Fruit fly (Drosophila melanogaster): ENCODE results near the gene CG3386.

The CG3386 gene

DNA sequence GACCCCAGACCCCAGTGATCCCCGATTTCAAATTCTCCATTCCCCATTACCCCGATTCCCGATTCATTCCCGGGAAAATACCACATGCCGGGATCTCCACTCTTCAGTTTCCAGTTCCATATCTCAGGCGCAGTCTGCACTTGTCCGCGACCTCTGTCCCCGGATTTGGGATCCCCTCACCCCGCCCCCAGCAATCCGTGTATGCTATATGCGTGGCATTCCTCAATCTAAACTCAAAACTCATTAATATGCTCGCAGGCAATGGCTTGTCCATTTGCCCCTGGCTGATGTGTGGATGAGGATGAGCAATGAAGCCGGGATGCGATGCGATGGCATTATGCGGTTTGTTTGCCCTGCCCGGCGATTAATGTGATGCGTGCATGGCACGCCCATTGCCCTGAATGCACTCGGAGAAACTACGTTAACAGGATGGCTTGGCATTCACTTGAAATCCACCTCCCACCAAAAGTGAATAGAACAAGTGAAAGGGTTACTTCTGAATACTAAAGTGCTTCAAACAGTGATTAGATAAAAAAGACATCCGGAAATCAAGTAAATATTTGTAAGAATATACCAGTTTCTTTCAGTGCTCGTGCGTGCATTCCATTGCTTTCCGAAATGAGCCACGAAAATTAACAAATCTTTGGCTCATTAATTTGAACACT, 43.4 kb upstream of the CG3386 start:
- TF ChIP-seq gl (tag; optimal IDR thresholded peaks at IDR 0.05) (peak; percentile 30), Pif1A (GFP tag; optimal IDR thresholded peaks at IDR 0.05) (peak; percentile 71), D1 (tag; optimal IDR thresholded peaks at IDR 0.05) (peak; percentile 12), CG12605 (GFP tag; IDR thresholded peaks at IDR 0.05) (no peak), Snoo (tag; optimal IDR thresholded peaks at IDR 0.05) (peak; percentile 80), CG8301 (tag; optimal IDR thresholded peaks at IDR 0.05) (peak; percentile 28), CG4496 (GFP tag; IDR thresholded peaks at IDR 0.05) (0 out of 3 replicates have a peak, but pooled peaks have one; percentile 39), CG17806 (tag; optimal IDR thresholded peaks at IDR 0.05) (peak; percentile 75), CG13204 (GFP tag; optimal IDR thresholded peaks at IDR 0.05) (no peak), CG14655 (GFP tag; optimal IDR thresholded peaks at IDR 0.05) (peak; percentile 47), CG9948 (tag; optimal IDR thresholded peaks at IDR 0.05) (peak; percentile 70), CG32121 (GFP tag; IDR thresholded peaks at IDR 0.05) (no peak), CG34367 (tag; optimal IDR thresholded peaks at IDR 0.05) (peak; percentile 49), fd96Ca (GFP tag; IDR thresholded peaks at IDR 0.05) (peak; percentile 51; the same call in 1 of the 3 replicates), CG8159 (tag; optimal IDR thresholded peaks at IDR 0.05) (peak; percentile 74), CG15710 (tag; optimal IDR thresholded peaks at IDR 0.05) (peak; percentile 71), rn (GFP tag; IDR thresholded peaks at IDR 0.05) (no peak), Pif1B (GFP tag; optimal IDR thresholded peaks at IDR 0.05) (peak; percentile 66)

DNA sequence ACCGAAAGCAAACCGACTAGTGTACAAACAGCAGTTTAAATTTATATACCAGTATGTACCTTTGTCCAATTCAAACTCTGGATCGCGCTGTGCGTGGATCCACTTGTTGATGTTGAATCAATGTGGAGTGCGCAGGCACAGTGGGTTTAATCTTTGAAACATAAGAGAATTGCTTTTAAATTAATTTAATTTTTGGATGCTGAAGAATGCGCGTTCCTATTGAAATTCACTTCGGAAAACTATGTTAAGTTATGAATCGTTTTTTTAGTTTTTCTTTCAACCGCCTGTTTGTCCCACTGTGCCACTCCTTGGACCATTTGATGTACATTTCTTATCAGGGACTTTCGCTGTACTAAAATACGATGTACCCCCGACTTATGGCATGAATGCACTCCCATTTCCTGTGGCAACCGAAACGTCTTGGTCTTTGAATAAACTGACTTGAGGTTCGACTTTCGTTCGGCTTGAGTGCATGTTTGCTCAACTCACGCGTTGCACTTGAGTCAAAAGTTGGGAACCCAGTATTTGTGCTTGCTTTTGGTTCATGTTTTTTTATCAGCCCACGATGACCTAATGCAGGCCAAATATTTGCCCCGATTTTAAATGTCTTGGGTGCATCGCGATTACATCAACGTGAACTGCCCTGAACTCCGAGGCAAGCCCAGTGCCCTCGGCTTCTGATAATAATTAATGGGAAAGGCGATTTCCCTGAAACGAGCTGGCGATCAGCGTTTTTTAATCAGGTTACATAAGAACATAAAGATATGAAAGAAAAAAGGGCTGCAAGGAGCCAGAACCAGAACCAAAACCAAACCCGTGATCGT, 42.5 kb upstream of the CG3386 start:
- TF ChIP-seq CG10348 (GFP tag; IDR thresholded peaks at IDR 0.05): peak; percentile 53; the same call in 1 of the 2 replicates
- TF ChIP-seq CG13204 (GFP tag; optimal IDR thresholded peaks at IDR 0.05): peak; percentile 78
- peak; percentile 90 for TF ChIP-seq rn (GFP tag; IDR thresholded peaks at IDR 0.05)
- TF ChIP-seq CG15710 (tag; optimal IDR thresholded peaks at IDR 0.05): peak; percentile 91
- peak; percentile 84 for TF ChIP-seq D1 (tag; optimal IDR thresholded peaks at IDR 0.05)
- TF ChIP-seq Pif1B (GFP tag; optimal IDR thresholded peaks at IDR 0.05): peak; percentile 94
- peak; percentile 92 for TF ChIP-seq CG17806 (tag; optimal IDR thresholded peaks at IDR 0.05)
- peak; percentile 85 for TF ChIP-seq gl (tag; optimal IDR thresholded peaks at IDR 0.05)
- TF ChIP-seq CG9948 (tag; optimal IDR thresholded peaks at IDR 0.05): peak; percentile 89
- peak; percentile 89 for TF ChIP-seq CG14655 (GFP tag; optimal IDR thresholded peaks at IDR 0.05)
- TF ChIP-seq CG34367 (tag; optimal IDR thresholded peaks at IDR 0.05): peak; percentile 91
- TF ChIP-seq Snoo (tag; optimal IDR thresholded peaks at IDR 0.05): peak; percentile 97
- peak; percentile 87 for TF ChIP-seq CG32121 (GFP tag; IDR thresholded peaks at IDR 0.05)
- peak; percentile 97 for TF ChIP-seq CG4496 (GFP tag; IDR thresholded peaks at IDR 0.05)
- TF ChIP-seq Pif1A (GFP tag; optimal IDR thresholded peaks at IDR 0.05): peak; percentile 94
- peak; percentile 64 for TF ChIP-seq EcR (GFP tag; optimal IDR thresholded peaks at IDR 0.05)
- peak; percentile 84 for TF ChIP-seq CG8301 (tag; optimal IDR thresholded peaks at IDR 0.05)
- TF ChIP-seq Ets98B (GFP tag; IDR thresholded peaks at IDR 0.05): peak; percentile 86
- TF ChIP-seq CG12605 (GFP tag; IDR thresholded peaks at IDR 0.05): peak; percentile 93
- peak; percentile 91 for TF ChIP-seq CG8159 (tag; optimal IDR thresholded peaks at IDR 0.05)
- TF ChIP-seq fd96Ca (GFP tag; IDR thresholded peaks at IDR 0.05): peak; percentile 95

DNA sequence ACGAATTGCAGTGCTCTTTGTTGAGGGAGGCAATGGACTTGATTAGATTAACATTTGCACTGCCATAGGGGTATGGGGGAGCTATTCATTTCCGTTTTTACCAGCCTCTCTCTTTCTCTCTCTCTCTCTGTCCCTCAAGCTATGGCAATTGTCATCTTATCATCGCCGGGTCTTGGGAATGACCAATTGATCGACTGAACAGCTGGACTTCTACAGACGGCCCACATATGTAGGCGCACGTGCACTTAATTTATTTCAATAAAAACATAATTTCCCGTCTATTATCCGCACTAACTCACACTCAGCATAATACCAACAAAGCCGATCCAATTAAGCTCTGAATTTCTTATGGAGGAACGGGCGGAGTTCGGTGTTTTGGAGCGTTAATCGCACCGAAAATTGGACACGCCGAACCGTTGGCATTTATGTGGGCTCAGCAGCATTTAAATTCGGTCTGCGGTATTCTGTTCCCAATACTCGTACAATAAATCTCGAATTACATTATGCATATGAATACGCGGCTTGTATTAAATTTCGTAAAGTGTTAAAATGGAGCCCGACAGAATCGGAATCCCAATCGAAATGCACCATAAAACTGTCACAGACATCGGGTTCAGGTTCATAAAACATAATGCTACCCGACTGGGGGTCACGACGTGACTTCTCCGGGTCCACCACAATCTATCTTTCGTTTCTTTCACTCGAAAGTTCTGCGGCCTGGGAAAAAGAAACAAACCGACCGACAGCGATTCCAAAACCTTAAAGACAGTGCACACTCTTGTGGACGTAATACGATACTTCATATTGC, 41.6 kb upstream of the CG3386 start:
- TF ChIP-seq CG12605 (GFP tag; IDR thresholded peaks at IDR 0.05): no peak
- no peak for TF ChIP-seq CG34367 (tag; optimal IDR thresholded peaks at IDR 0.05)
- no peak for TF ChIP-seq gl (tag; optimal IDR thresholded peaks at IDR 0.05)
- TF ChIP-seq CG14655 (GFP tag; optimal IDR thresholded peaks at IDR 0.05): no peak
- TF ChIP-seq CG15710 (tag; optimal IDR thresholded peaks at IDR 0.05): no peak
- no peak for TF ChIP-seq Ets98B (GFP tag; IDR thresholded peaks at IDR 0.05)
- TF ChIP-seq CG17806 (tag; optimal IDR thresholded peaks at IDR 0.05): no peak
- no peak for TF ChIP-seq Pif1B (GFP tag; optimal IDR thresholded peaks at IDR 0.05)
- TF ChIP-seq EcR (GFP tag; optimal IDR thresholded peaks at IDR 0.05): no peak
- no peak for TF ChIP-seq CG4496 (GFP tag; IDR thresholded peaks at IDR 0.05)
- TF ChIP-seq rn (GFP tag; IDR thresholded peaks at IDR 0.05): no peak
- no peak for TF ChIP-seq Snoo (tag; optimal IDR thresholded peaks at IDR 0.05)
- no peak for TF ChIP-seq Pif1A (GFP tag; optimal IDR thresholded peaks at IDR 0.05)
- no peak for TF ChIP-seq D1 (tag; optimal IDR thresholded peaks at IDR 0.05)

DNA sequence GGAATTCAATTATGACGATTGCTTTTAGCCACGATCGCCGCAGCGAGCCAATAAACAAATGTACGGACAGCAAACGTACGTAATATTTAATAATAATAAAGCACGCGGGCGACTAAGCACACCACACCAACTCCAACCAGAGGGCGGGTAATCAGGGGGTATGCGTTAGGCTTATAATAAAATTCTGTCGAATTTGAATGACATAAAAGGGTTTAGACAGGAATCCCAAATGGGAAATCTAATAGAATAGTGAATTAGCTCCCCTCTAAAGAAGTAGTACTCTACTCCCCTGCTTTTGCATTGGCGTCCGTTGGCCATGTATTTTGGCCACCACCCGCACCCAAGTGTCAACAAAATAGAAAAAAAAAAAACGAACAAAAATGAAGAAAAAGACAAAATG, 40.1 kb upstream of the CG3386 start:
- TF ChIP-seq CG9948 (tag; optimal IDR thresholded peaks at IDR 0.05) (no peak), Pif1B (GFP tag; optimal IDR thresholded peaks at IDR 0.05) (no peak), CG4496 (GFP tag; IDR thresholded peaks at IDR 0.05) (peak; percentile 78), CG15710 (tag; optimal IDR thresholded peaks at IDR 0.05) (no peak), CG8301 (tag; optimal IDR thresholded peaks at IDR 0.05) (no peak), CG10348 (GFP tag; IDR thresholded peaks at IDR 0.05) (no peak), rn (GFP tag; IDR thresholded peaks at IDR 0.05) (peak; percentile 44; the same call in 1 of the 2 replicates), Ets98B (GFP tag; IDR thresholded peaks at IDR 0.05) (peak; percentile 78), CG32121 (GFP tag; IDR thresholded peaks at IDR 0.05) (peak; percentile 70), CG13204 (GFP tag; optimal IDR thresholded peaks at IDR 0.05) (no peak), fd96Ca (GFP tag; IDR thresholded peaks at IDR 0.05) (peak; percentile 80; the same call in 2 of the 3 replicates), EcR (GFP tag; optimal IDR thresholded peaks at IDR 0.05) (no peak), Pif1A (GFP tag; optimal IDR thresholded peaks at IDR 0.05) (no peak), CG12605 (GFP tag; IDR thresholded peaks at IDR 0.05) (peak; percentile 36), Snoo (tag; optimal IDR thresholded peaks at IDR 0.05) (no peak)
